Worm (Caenorhabditis elegans) whole organism, late embryonic: ENCODE results near the gene nspg-12.

Experiments
- F13H6.1 ChIP-seq: sonication (generic microtip); optimal IDR thresholded peaks from 2 replicates; lab custom pipeline; 2016; ENCODE audit warnings: missing genetic modification characterization, missing compliant biosample characterization
- K02D7.2 ChIP-seq: sonication (generic microtip); optimal IDR thresholded peaks from 2 replicates; lab custom pipeline; 2017; ENCODE audit warnings: mild to moderate bottlenecking, missing genetic modification characterization, missing compliant biosample characterization
- che-1 ChIP-seq: sonication (generic microtip); optimal IDR thresholded peaks from 2 replicates; lab custom pipeline; 2016; ENCODE audit warnings: mild to moderate bottlenecking, missing genetic modification characterization, missing compliant biosample characterization
- fkh-10 ChIP-seq: fragments of 150-350 bp; optimal IDR thresholded peaks from 2 replicates; lab custom pipeline; 2014; ENCODE audit warnings: missing biosample characterization, missing genetic modification reagents, missing genetic modification characterization
- hlh-30 ChIP-seq: sonication (generic microtip); optimal IDR thresholded peaks from 2 replicates; lab custom pipeline; 2017; ENCODE audit warnings: antibody characterized with exemption, missing genetic modification characterization, missing compliant biosample characterization; ENCODE audit not compliant: insufficient read depth
- nfya-1 ChIP-seq: sonication (generic microtip); optimal IDR thresholded peaks from 2 replicates; lab custom pipeline; 2017; ENCODE audit warnings: missing genetic modification characterization, mild to moderate bottlenecking, missing compliant biosample characterization, antibody characterized with exemption, moderate library complexity
- nhr-11 ChIP-seq: fragments of 150-350 bp; optimal IDR thresholded peaks from 2 replicates; lab custom pipeline; 2014; ENCODE audit warnings: missing biosample characterization, missing genetic modification characterization
- pag-3 ChIP-seq: sonication (generic microtip); optimal IDR thresholded peaks from 2 replicates; lab custom pipeline; 2016; ENCODE audit warnings: missing compliant biosample characterization, missing genetic modification characterization, borderline replicate concordance
- pqm-1 ChIP-seq: sonication (generic microtip); optimal IDR thresholded peaks from 2 replicates; lab custom pipeline; 2016; ENCODE audit warnings: missing genetic modification characterization, missing compliant biosample characterization
- sdc-2 ChIP-seq: sonication (generic microtip); optimal IDR thresholded peaks from 2 replicates; lab custom pipeline; 2016; ENCODE audit warnings: missing genotype, missing genetic modification characterization, missing compliant biosample characterization
- tbx-2 ChIP-seq: sonication (generic microtip); optimal IDR thresholded peaks from 2 replicates; lab custom pipeline; 2016; ENCODE audit warnings: missing genetic modification characterization, missing compliant biosample characterization
- unc-42 ChIP-seq: sonication (generic microtip); optimal IDR thresholded peaks from 2 replicates; lab custom pipeline; 2016; ENCODE audit warnings: missing genotype, missing genetic modification characterization, missing compliant biosample characterization
- unc-86 ChIP-seq: sonication (generic microtip); optimal IDR thresholded peaks from 2 replicates; lab custom pipeline; 2016; ENCODE audit warnings: missing genetic modification characterization, missing compliant biosample characterization

DNA sequence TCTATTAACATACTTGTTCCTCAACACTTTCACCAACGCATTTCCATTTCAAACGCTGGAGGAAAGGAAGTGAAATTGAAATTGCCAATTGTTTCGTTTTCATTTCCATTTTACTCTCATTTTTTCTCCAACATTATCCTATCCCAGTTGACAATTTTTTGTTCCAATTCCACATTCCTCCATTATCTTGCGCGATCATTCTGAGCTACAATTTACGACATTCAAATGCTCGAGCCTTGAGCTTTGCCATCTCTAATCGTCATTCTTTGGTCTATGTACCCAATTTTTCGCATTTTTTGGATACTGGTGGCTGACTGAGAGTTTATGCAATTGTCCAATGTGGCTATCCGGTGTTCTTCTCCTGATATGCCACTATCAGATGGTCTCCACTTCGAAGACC is 7.5 kb upstream of the nspg-12 start, which contains the start of gene Y34B4A.10:
- no peak for TF ChIP-seq tbx-2 (tag; lab: Kevin White, UChicago)
- TF ChIP-seq nfya-1 (tag; lab: Kevin White, UChicago) = no peak
- no peak for TF ChIP-seq pqm-1 (tag; lab: Kevin White, UChicago)
- TF ChIP-seq nhr-11 (tag; lab: Kevin White, UChicago) = no peak
- TF ChIP-seq unc-42 = no peak
- TF ChIP-seq pag-3 = no peak
- TF ChIP-seq sdc-2 (tag; lab: Kevin White, UChicago) = no peak
- TF ChIP-seq hlh-30 (tag; lab: Kevin White, UChicago) = no peak
- TF ChIP-seq K02D7.2 = no peak
- no peak for TF ChIP-seq fkh-10 (GFP tag; lab: Kevin White, UChicago)
- TF ChIP-seq unc-86 = no peak
- no peak for TF ChIP-seq F13H6.1
- no peak for TF ChIP-seq che-1 (tag; lab: Kevin White, UChicago)
